Worm (Caenorhabditis elegans): ENCODE measurements around the gene C35B1.3.
A peak's percentile ranks its signal among the peaks of the same experiment; 100 is the strongest.

C35B1.3 gene

DNA sequence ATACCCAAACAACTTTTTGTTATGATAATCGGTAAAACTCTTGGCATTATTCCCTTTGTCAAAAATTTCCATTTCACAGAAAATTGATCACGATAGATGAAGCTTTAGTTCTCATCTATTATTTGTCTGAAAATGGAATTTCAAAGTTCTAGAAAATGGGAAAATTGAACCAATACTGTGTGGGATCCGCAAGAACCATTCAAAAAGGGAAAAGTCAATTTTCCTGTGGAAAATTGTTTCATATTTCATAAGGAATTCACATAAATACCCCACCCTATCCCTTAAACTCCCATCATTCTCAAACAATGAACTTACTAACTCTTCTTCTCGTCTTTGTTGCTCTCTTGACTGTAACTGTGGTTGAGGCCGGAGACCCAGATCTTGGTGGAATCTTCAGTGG, at the start of gene C35B1.3, which contains the start of gene C35B1.9:
C35B1.3 (plus strand) TSS at position 306 of the 400 bp plus-strand sequence.
C35B1.9 (minus strand) TSS at position 101 of the 400 bp plus-strand sequence.
- TF ChIP-seq mef-2 (tag; optimal IDR thresholded peaks at IDR 0.05) (no peak), ceh-88 (GFP tag; IDR thresholded peaks at IDR 0.05) (no peak), grh-1 (GFP tag; IDR thresholded peaks at IDR 0.05) (no peak), nhr-12 (tag; optimal IDR thresholded peaks at IDR 0.05) (no peak), ceh-82 (tag; optimal IDR thresholded peaks at IDR 0.05) (no peak), ama-1 (optimal IDR thresholded peaks at IDR 0.05) (no peak), rnt-1 (tag; optimal IDR thresholded peaks at IDR 0.05) (no peak), hpl-2 (GFP tag; optimal IDR thresholded peaks at IDR 0.05) (no peak), unc-98 (GFP tag; IDR thresholded peaks at IDR 0.05) (no peak)

DNA sequence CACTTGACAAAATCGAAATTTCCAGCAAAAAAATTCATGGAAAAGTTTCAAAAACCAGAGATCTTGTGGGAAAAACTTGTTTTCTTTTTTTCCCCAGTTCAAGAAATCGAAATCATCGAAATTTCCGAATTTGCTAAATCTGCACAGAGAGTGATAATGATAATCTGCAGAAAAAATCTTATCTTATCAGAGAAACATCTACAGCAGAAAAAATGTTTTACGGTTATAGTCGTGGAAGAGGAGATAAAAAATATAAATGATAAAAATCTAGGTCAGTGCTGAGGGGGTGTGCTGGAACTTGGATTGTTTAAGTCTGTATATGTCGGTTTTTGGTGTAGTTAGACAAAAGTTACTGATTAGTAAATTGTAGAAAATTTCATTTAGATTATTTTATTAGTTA, 48.6 kb upstream of the C35B1.3 start:
- TF ChIP-seq elt-2 (tag; optimal IDR thresholded peaks at IDR 0.05) (peak; percentile 58), blmp-1 (tag; optimal IDR thresholded peaks at IDR 0.05) (peak; percentile 38), elt-3 (tag; optimal IDR thresholded peaks at IDR 0.05) (peak in 2 of 6 experiments; percentile 22 to 65), dsc-1 (tag; optimal IDR thresholded peaks at IDR 0.05) (no peak), skn-1 (tag; optimal IDR thresholded peaks at IDR 0.05) (no peak)

DNA sequence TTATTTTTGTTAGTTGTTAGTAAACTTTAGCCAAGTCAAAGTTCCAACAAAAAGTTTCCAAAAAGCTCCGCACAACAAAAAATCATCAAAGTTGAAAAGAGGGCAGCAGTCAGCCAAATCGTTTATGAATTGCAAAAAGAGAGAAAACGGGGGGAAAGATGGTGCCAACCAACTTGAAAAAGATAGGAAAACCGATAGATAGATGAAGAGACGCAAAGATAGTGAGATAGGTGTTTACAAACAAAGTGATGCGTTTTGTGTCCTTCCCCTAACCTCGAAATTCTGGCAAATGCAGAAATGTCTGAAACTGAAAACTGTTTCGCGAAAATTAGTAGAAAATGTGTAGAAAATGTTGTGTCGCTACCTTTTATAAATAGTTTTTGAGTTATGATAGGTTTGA, 47.5 kb upstream of the C35B1.3 start:
- TF ChIP-seq pqm-1 (tag; optimal IDR thresholded peaks at IDR 0.05) (no peak), snu-23 (GFP tag; optimal IDR thresholded peaks at IDR 0.05) (peak; percentile 19), lin-14 (GFP tag; optimal IDR thresholded peaks at IDR 0.05) (peak; percentile 60), nhr-11 (tag; optimal IDR thresholded peaks at IDR 0.05) (no peak), ces-1 (GFP tag; optimal IDR thresholded peaks at IDR 0.05) (no peak), efl-1 (optimal IDR thresholded peaks at IDR 0.05) (peak in 1 of 2 experiments; percentile 16), efl-1 (GFP tag; optimal IDR thresholded peaks at IDR 0.05 in 1 of 2) (no peak), rnt-1 (tag; optimal IDR thresholded peaks at IDR 0.05) (peak; percentile 31), egl-13 (tag; optimal IDR thresholded peaks at IDR 0.05) (no peak), pag-3 (tag; optimal IDR thresholded peaks at IDR 0.05; ENCODE audit: borderline replicate concordance, insufficient read depth) (no peak), lsy-2 (tag; optimal IDR thresholded peaks at IDR 0.05) (peak in 1 of 2 experiments; percentile 38), blmp-1 (tag; optimal IDR thresholded peaks at IDR 0.05) (peak; percentile 34), lin-39 (tag; optimal IDR thresholded peaks at IDR 0.05) (no peak), lir-3 (tag; optimal IDR thresholded peaks at IDR 0.05; ENCODE audit: poor library complexity) (no peak)

DNA sequence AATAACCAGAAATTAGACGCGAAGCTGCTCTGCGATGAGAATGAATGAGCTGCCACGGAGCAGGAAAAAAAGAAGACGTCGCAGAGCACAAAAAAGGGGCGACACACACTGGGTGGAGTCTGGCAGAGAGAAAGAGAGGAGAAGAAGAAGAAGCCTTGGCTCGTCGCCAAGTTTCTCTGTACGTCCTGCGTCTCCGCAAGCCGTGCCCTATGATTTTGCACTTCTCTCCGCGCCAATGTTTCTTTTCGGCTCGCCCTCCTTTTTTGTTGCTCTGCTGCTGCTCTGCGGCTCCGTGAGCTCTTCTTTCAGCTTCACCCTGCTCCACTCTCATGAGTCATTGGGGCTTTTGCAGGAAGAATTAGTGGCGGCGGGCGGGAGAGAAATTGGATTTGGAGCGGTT, 46.1 kb upstream of the C35B1.3 start, which contains the start of gene hlh-30:
hlh-30 (minus strand) TSS at position 69 of the 400 bp plus-strand sequence.
- TF ChIP-seq pax-3 (tag; optimal IDR thresholded peaks at IDR 0.05) = no peak
- peak; percentile 29 for TF ChIP-seq ceh-8 (GFP tag; optimal IDR thresholded peaks at IDR 0.05)
- peak; percentile 29 for TF ChIP-seq snu-23 (GFP tag; optimal IDR thresholded peaks at IDR 0.05)
- no peak for TF ChIP-seq ceh-88 (GFP tag; IDR thresholded peaks at IDR 0.05)
- peak; percentile 41 for TF ChIP-seq dsc-1 (tag; optimal IDR thresholded peaks at IDR 0.05)
- TF ChIP-seq efl-1 (optimal IDR thresholded peaks at IDR 0.05) = peak; percentile 49 to 51
- TF ChIP-seq efl-1 (GFP tag; optimal IDR thresholded peaks at IDR 0.05 in 1 of 2) = peak; percentile 11 to 88
- peak; percentile 73 for TF ChIP-seq tbx-2 (tag; optimal IDR thresholded peaks at IDR 0.05)
- TF ChIP-seq ceh-90 (tag; optimal IDR thresholded peaks at IDR 0.05) = no peak
- TF ChIP-seq swsn-7 (tag; optimal IDR thresholded peaks at IDR 0.05) = peak; percentile 49
- no peak for TF ChIP-seq nhr-85 (tag)
- TF ChIP-seq sup-37 (GFP tag; optimal IDR thresholded peaks at IDR 0.05) = no peak
- TF ChIP-seq unc-30 (tag; optimal IDR thresholded peaks at IDR 0.05) = no peak
- TF ChIP-seq fos-1 (tag; optimal IDR thresholded peaks at IDR 0.05) = peak; percentile 55
- no peak for TF ChIP-seq nhr-90 (tag; optimal IDR thresholded peaks at IDR 0.05; ENCODE audit: poor library complexity)
- TF ChIP-seq dpl-1 (GFP tag; optimal IDR thresholded peaks at IDR 0.05) = peak in 1 of 3 experiments; percentile 30
- TF ChIP-seq nhr-11 (tag; optimal IDR thresholded peaks at IDR 0.05) = no peak
- 0 out of 2 replicates have a peak, but pooled peaks have one; percentile 9 for TF ChIP-seq nhr-19 (GFP tag; conservative IDR thresholded peaks at IDR 0.05)
- no peak for TF ChIP-seq nhr-12 (tag; optimal IDR thresholded peaks at IDR 0.05)
- no peak for TF ChIP-seq ces-1 (GFP tag; optimal IDR thresholded peaks at IDR 0.05)
- no peak for TF ChIP-seq F16B12.6 (tag; optimal IDR thresholded peaks at IDR 0.05)
- TF ChIP-seq aha-1 (tag; optimal IDR thresholded peaks at IDR 0.05) = no peak
- TF ChIP-seq ceh-82 (tag; optimal IDR thresholded peaks at IDR 0.05) = peak; percentile 5 to 80 (median 23)
- peak; percentile 71 for TF ChIP-seq nhr-71 (tag; optimal IDR thresholded peaks at IDR 0.05)
- no peak for TF ChIP-seq jun-1 (tag; optimal IDR thresholded peaks at IDR 0.05)
- TF ChIP-seq unc-86 (tag; optimal IDR thresholded peaks at IDR 0.05) = peak; percentile 69
- TF ChIP-seq zag-1 (tag; optimal IDR thresholded peaks at IDR 0.05) = no peak
- no peak for TF ChIP-seq lin-39 (tag; optimal IDR thresholded peaks at IDR 0.05)
- no peak for TF ChIP-seq ets-5 (GFP tag; IDR thresholded peaks at IDR 0.05)
- TF ChIP-seq snpc-4 (tag; optimal IDR thresholded peaks at IDR 0.05) = no peak
- TF ChIP-seq unc-98 (GFP tag; IDR thresholded peaks at IDR 0.05) = no peak
- peak; percentile 88 for TF ChIP-seq fkh-8 (tag; optimal IDR thresholded peaks at IDR 0.05)
